Worm (Caenorhabditis elegans): ENCODE results near the gene rsd-2.

Gene rsd-2

ce11 chrIV:13502806-13503363, 37.2 kb downstream of the rsd-2 start, which contains the start of gene tbc-9:
tbc-9 (minus strand) TSS chrIV:13502856.
- no peak for TF ChIP-seq somi-1 (GFP tag; optimal IDR thresholded peaks at IDR 0.05)
- TF ChIP-seq F57C9.4 (tag; optimal IDR thresholded peaks at IDR 0.05) = no peak
- no peak for TF ChIP-seq zfh-2 (GFP tag; conservative IDR thresholded peaks at IDR 0.05)
- no peak for TF ChIP-seq tlf-1 (GFP tag; optimal IDR thresholded peaks at IDR 0.05)
- TF ChIP-seq F52B5.7 (tag; optimal IDR thresholded peaks at IDR 0.05) = no peak
- no peak for TF ChIP-seq Y53F4B.3 (GFP tag; IDR thresholded peaks at IDR 0.05)
- no peak for TF ChIP-seq mxl-1 (tag; optimal IDR thresholded peaks at IDR 0.05)
- TF ChIP-seq F10E7.11 (tag; optimal IDR thresholded peaks at IDR 0.05) = no peak
- no peak for TF ChIP-seq hrde-1 (tag; optimal IDR thresholded peaks at IDR 0.05; ENCODE audit: borderline replicate concordance)
- TF ChIP-seq madf-6 (GFP tag; IDR thresholded peaks at IDR 0.05) = no peak
- TF ChIP-seq dpff-1 (tag; optimal IDR thresholded peaks at IDR 0.05) = no peak
- no peak for TF ChIP-seq mcd-1 (GFP tag; IDR thresholded peaks at IDR 0.05)
- no peak for TF ChIP-seq F57A8.1 (GFP tag; optimal IDR thresholded peaks at IDR 0.05)
- no peak for TF ChIP-seq atf-7 (tag; optimal IDR thresholded peaks at IDR 0.05)
- TF ChIP-seq lin-35 (GFP tag; optimal IDR thresholded peaks at IDR 0.05) = no peak
- TF ChIP-seq nhr-179 (tag; optimal IDR thresholded peaks at IDR 0.05) = no peak

- TF ChIP-seq F52B5.7 (tag; optimal IDR thresholded peaks at IDR 0.05) = no peak
Measured at ce11 chrIV:13493719-13494118, 46.3 kb downstream of the rsd-2 start.

ce11 chrIV:13492271-13492670, 47.8 kb downstream of the rsd-2 start, which contains the start of gene Y45F10A.7:
Y45F10A.7 (plus strand) TSS chrIV:13492571.
- TF ChIP-seq rec-8 (tag; optimal IDR thresholded peaks at IDR 0.05) = no peak
- TF ChIP-seq unc-62 (GFP tag; optimal IDR thresholded peaks at IDR 0.05) = no peak
- no peak for TF ChIP-seq rpc-1 (optimal IDR thresholded peaks at IDR 0.05)
- no peak for TF ChIP-seq rpc-1 (tag; optimal IDR thresholded peaks at IDR 0.05)
- TF ChIP-seq Y67H2A.10 (GFP tag; conservative IDR thresholded peaks at IDR 0.05) = no peak
- no peak for TF ChIP-seq hmg-1.2 (GFP tag; IDR thresholded peaks at IDR 0.05)

ce11 chrIV:13487596-13487995, 52.5 kb downstream of the rsd-2 start:
- no peak for TF ChIP-seq cebp-1 (GFP tag; IDR thresholded peaks at IDR 0.05)
- no peak for TF ChIP-seq cebp-1 (tag; optimal IDR thresholded peaks at IDR 0.05)
- TF ChIP-seq ceh-40 (GFP tag; IDR thresholded peaks at IDR 0.05) = no peak
- TF ChIP-seq gei-17 (GFP tag; optimal IDR thresholded peaks at IDR 0.05) = no peak
- TF ChIP-seq rcor-1 (GFP tag; IDR thresholded peaks at IDR 0.05) = no peak
- TF ChIP-seq C17E4.6 (GFP tag; IDR thresholded peaks at IDR 0.05) = no peak
- no peak for TF ChIP-seq xnd-1 (tag; optimal IDR thresholded peaks at IDR 0.05)
- TF ChIP-seq fkh-3 (tag; optimal IDR thresholded peaks at IDR 0.05) = no peak
- TF ChIP-seq him-1 (tag; optimal IDR thresholded peaks at IDR 0.05) = no peak
- no peak for TF ChIP-seq C06A6.2 (GFP tag; conservative IDR thresholded peaks at IDR 0.05)
- TF ChIP-seq F55B11.4 (tag; optimal IDR thresholded peaks at IDR 0.05; ENCODE audit: borderline replicate concordance, insufficient read depth) = no peak
- TF ChIP-seq ceh-91 (GFP tag; IDR thresholded peaks at IDR 0.05) = no peak
- no peak for TF ChIP-seq tbx-9 (tag; optimal IDR thresholded peaks at IDR 0.05; ENCODE audit: borderline replicate concordance)
- no peak for TF ChIP-seq F49E8.2 (tag; optimal IDR thresholded peaks at IDR 0.05; ENCODE audit: insufficient read depth)
- TF ChIP-seq mel-28 (tag; optimal IDR thresholded peaks at IDR 0.05; ENCODE audit: borderline replicate concordance) = no peak
- TF ChIP-seq F22D6.2 (tag; optimal IDR thresholded peaks at IDR 0.05) = no peak
- no peak for TF ChIP-seq mes-4 (tag; optimal IDR thresholded peaks at IDR 0.05)
- TF ChIP-seq B0019.2 (GFP tag; conservative IDR thresholded peaks at IDR 0.05) = no peak
- no peak for TF ChIP-seq Y67H2A.10 (GFP tag; conservative IDR thresholded peaks at IDR 0.05)
